Worm (Caenorhabditis elegans): Measurements from ENCODE around the gene F46B6.12.
A peak's percentile ranks its signal among the peaks of the same experiment; 100 is the strongest.

F46B6.12 gene

ce11 chrV:9777645-9778044 is 2.0 kb upstream of the F46B6.12 start, which contains the start of gene smg-4:
TSS of gene smg-4 (minus strand) at chrV:9777745.
- TF ChIP-seq nhr-43 (tag; optimal IDR thresholded peaks at IDR 0.05; ENCODE audit: poor library complexity, severe bottlenecking) = no peak

- TF ChIP-seq elt-2 (tag; optimal IDR thresholded peaks at IDR 0.05) (no peak), hmg-11 (tag; optimal IDR thresholded peaks at IDR 0.05) (no peak), nhr-11 (tag; optimal IDR thresholded peaks at IDR 0.05) (no peak), nhr-28 (tag; optimal IDR thresholded peaks at IDR 0.05) (no peak), lsy-12 (tag; optimal IDR thresholded peaks at IDR 0.05) (no peak), nhr-25 (tag; optimal IDR thresholded peaks at IDR 0.05) (no peak), pha-4 (tag; optimal IDR thresholded peaks at IDR 0.05) (no peak), snpc-4 (tag; optimal IDR thresholded peaks at IDR 0.05) (no peak), ceh-9 (tag; optimal IDR thresholded peaks at IDR 0.05) (no peak), ztf-4 (tag; optimal IDR thresholded peaks at IDR 0.05) (no peak), daf-12 (tag; optimal IDR thresholded peaks at IDR 0.05) (no peak), unc-62 (GFP tag; optimal IDR thresholded peaks at IDR 0.05) (no peak), elt-3 (tag; optimal IDR thresholded peaks at IDR 0.05) (no peak), unc-39 (tag; optimal IDR thresholded peaks at IDR 0.05) (no peak), nfya-1 (tag; optimal IDR thresholded peaks at IDR 0.05; ENCODE audit: insufficient read depth) (no peak), fkh-10 (GFP tag; optimal IDR thresholded peaks at IDR 0.05) (no peak), pqm-1 (tag; optimal IDR thresholded peaks at IDR 0.05) (no peak), eor-1 (tag; optimal IDR thresholded peaks at IDR 0.05) (no peak), lin-39 (tag; optimal IDR thresholded peaks at IDR 0.05) (no peak)
Observed at ce11 chrV:9771970-9772369, 3.7 kb downstream of the F46B6.12 start, which contains the start of gene F46B6.2. TSS of gene F46B6.2 (plus strand) at chrV:9772285.

- TF ChIP-seq nhr-11 (tag; optimal IDR thresholded peaks at IDR 0.05) (no peak), egl-27 (tag; optimal IDR thresholded peaks at IDR 0.05) (no peak), nfya-1 (tag; optimal IDR thresholded peaks at IDR 0.05; ENCODE audit: insufficient read depth) (no peak), pqm-1 (tag; optimal IDR thresholded peaks at IDR 0.05) (no peak), ceh-28 (tag; optimal IDR thresholded peaks at IDR 0.05) (no peak), lin-15B (tag; optimal IDR thresholded peaks at IDR 0.05) (no peak), ztf-4 (tag; optimal IDR thresholded peaks at IDR 0.05) (no peak), egl-5 (tag; optimal IDR thresholded peaks at IDR 0.05) (no peak), jun-1 (tag; optimal IDR thresholded peaks at IDR 0.05) (no peak), mml-1 (tag; optimal IDR thresholded peaks at IDR 0.05) (no peak), sea-2 (GFP tag; optimal IDR thresholded peaks at IDR 0.05) (no peak)
Observed at ce11 chrV:9771311-9771710, 4.3 kb downstream of the F46B6.12 start.

ce11 chrV:9768828-9769778 is 6.5 kb downstream of the F46B6.12 start, which contains the start of gene unc-42:
TSS of gene unc-42 (minus strand) at chrV:9769391.
- TF ChIP-seq ceh-16 (tag; optimal IDR thresholded peaks at IDR 0.05) (no peak), fkh-10 (GFP tag; optimal IDR thresholded peaks at IDR 0.05) (peak; percentile 56), nfya-1 (tag; optimal IDR thresholded peaks at IDR 0.05; ENCODE audit: insufficient read depth) (peak; percentile 61)

ce11 chrV:9767941-9768340 is 7.7 kb downstream of the F46B6.12 start:
- TF ChIP-seq ama-1 (optimal IDR thresholded peaks at IDR 0.05) (no peak), nhr-11 (tag; optimal IDR thresholded peaks at IDR 0.05) (no peak), zag-1 (tag; optimal IDR thresholded peaks at IDR 0.05) (no peak), ceh-28 (tag; optimal IDR thresholded peaks at IDR 0.05) (no peak), fkh-10 (GFP tag; optimal IDR thresholded peaks at IDR 0.05) (peak; percentile 24)

- TF ChIP-seq fkh-10 (GFP tag; optimal IDR thresholded peaks at IDR 0.05) (peak; percentile 99), nfya-1 (tag; optimal IDR thresholded peaks at IDR 0.05; ENCODE audit: insufficient read depth) (peak; percentile 64), unc-62 (GFP tag; optimal IDR thresholded peaks at IDR 0.05) (no peak)
Observed at ce11 chrV:9765622-9766021, 10.0 kb downstream of the F46B6.12 start.

All from whole organism, L3 larva.